Worm (Caenorhabditis elegans) whole organism, L3 larva: Measurements from ENCODE around the gene srj-52.

Source experiments
- R02D3.7 ChIP-seq: fragments of 150-350 bp; optimal IDR thresholded peaks from 2 replicates; lab custom pipeline; 2014; ENCODE audit warnings: missing biosample characterization, missing genetic modification characterization
- ZK546.5 ChIP-seq: sonication (generic microtip); optimal IDR thresholded peaks from 2 replicates; lab custom pipeline; 2017; ENCODE audit warnings: missing biosample characterization, missing genetic modification characterization
- aly-2 ChIP-seq: fragments of 150-350 bp; optimal IDR thresholded peaks from 2 replicates; lab custom pipeline; 2014; ENCODE audit warnings: missing biosample characterization, missing genetic modification characterization
- ceh-82 ChIP-seq: fragments of 150-350 bp; optimal IDR thresholded peaks from 2 replicates; lab custom pipeline; 2014; ENCODE audit warnings: missing biosample characterization, missing genetic modification characterization
- ceh-9 ChIP-seq: sonication (generic microtip); optimal IDR thresholded peaks from 2 replicates; lab custom pipeline; 2018; ENCODE audit warnings: missing biosample characterization, missing genetic modification characterization
- egl-5 ChIP-seq: fragments of 150-350 bp; optimal IDR thresholded peaks from 2 replicates; lab custom pipeline; 2017; ENCODE audit warnings: missing biosample characterization, missing genetic modification reagents, missing genetic modification characterization, inconsistent platforms
- elt-1 ChIP-seq: fragments of 150-350 bp; optimal IDR thresholded peaks from 2 replicates; lab custom pipeline; 2014; ENCODE audit warnings: missing biosample characterization, missing genetic modification characterization
- elt-2 ChIP-seq: sonication (generic microtip); optimal IDR thresholded peaks from 2 replicates; lab custom pipeline; 2016; ENCODE audit warnings: missing genetic modification reagents, mild to moderate bottlenecking, missing genetic modification characterization, missing compliant biosample characterization
- elt-3 ChIP-seq, 3 experiments: fragments of 150-350 bp in 1 of 3; sonication (generic microtip) in 2 of 3; optimal IDR thresholded peaks; 2 replicates in 2 of 3; 4 replicates in 1 of 3; lab custom pipeline; 2014 to 2017; ENCODE audit warnings: missing biosample characterization in 3 of 3, missing genetic modification characterization in 3 of 3
- fkh-10 ChIP-seq: sonication (generic microtip); optimal IDR thresholded peaks from 2 replicates; lab custom pipeline; 2017; ENCODE audit warnings: missing biosample characterization, missing genetic modification reagents, missing genetic modification characterization
- fkh-2 ChIP-seq: fragments of 150-350 bp; optimal IDR thresholded peaks from 2 replicates; lab custom pipeline; 2014; ENCODE audit warnings: missing biosample characterization, missing genetic modification reagents, missing genetic modification characterization
- hmg-11 ChIP-seq: sonication (generic microtip); optimal IDR thresholded peaks from 2 replicates; lab custom pipeline; 2016; ENCODE audit warnings: missing genetic modification characterization, missing compliant biosample characterization
- jun-1 ChIP-seq: fragments of 150-350 bp; optimal IDR thresholded peaks from 2 replicates; lab custom pipeline; 2014; ENCODE audit warnings: missing biosample characterization, missing genetic modification reagents, missing genetic modification characterization
- lsy-12 ChIP-seq: sonication (generic microtip); optimal IDR thresholded peaks from 2 replicates; lab custom pipeline; 2016; ENCODE audit warnings: mild to moderate bottlenecking, missing genetic modification characterization, missing compliant biosample characterization
- mml-1 ChIP-seq: fragments of 150-350 bp; sonication (generic microtip); optimal IDR thresholded peaks from 3 replicates; lab custom pipeline; 2014; ENCODE audit warnings: missing biosample characterization, missing genetic modification characterization
- nfya-1 ChIP-seq: sonication (generic microtip); optimal IDR thresholded peaks from 2 replicates; lab custom pipeline; 2017; ENCODE audit warnings: missing genetic modification characterization, mild to moderate bottlenecking, missing compliant biosample characterization, antibody characterized with exemption, moderate library complexity; ENCODE audit not compliant: insufficient read depth
- nhr-11 ChIP-seq: fragments of 150-350 bp; optimal IDR thresholded peaks from 2 replicates; lab custom pipeline; 2014; ENCODE audit warnings: missing biosample characterization, missing genetic modification characterization
- nhr-12 ChIP-seq: fragments of 150-350 bp; optimal IDR thresholded peaks from 2 replicates; lab custom pipeline; 2014; ENCODE audit warnings: missing biosample characterization, missing genetic modification characterization
- nhr-237 ChIP-seq: fragments of 150-350 bp; optimal IDR thresholded peaks from 2 replicates; lab custom pipeline; 2014; ENCODE audit warnings: missing biosample characterization, missing genetic modification characterization
- nhr-25 ChIP-seq: sonication (generic microtip); optimal IDR thresholded peaks from 2 replicates; lab custom pipeline; 2017; ENCODE audit warnings: missing biosample characterization, missing genetic modification characterization
- nhr-28 ChIP-seq: fragments of 150-350 bp; optimal IDR thresholded peaks from 2 replicates; lab custom pipeline; 2014; ENCODE audit warnings: missing biosample characterization, missing genetic modification characterization
- nhr-43 ChIP-seq: sonication (generic microtip); optimal IDR thresholded peaks from 2 replicates; lab custom pipeline; 2016; ENCODE audit warnings: mild to moderate bottlenecking, missing genetic modification characterization, missing compliant biosample characterization; ENCODE audit not compliant: poor library complexity, severe bottlenecking
- nhr-67 ChIP-seq: fragments of 150-350 bp; optimal IDR thresholded peaks from 2 replicates; lab custom pipeline; 2014; ENCODE audit warnings: missing biosample characterization, missing genetic modification characterization
- nhr-76 ChIP-seq: fragments of 150-350 bp; sonication (generic microtip); optimal IDR thresholded peaks from 5 replicates; lab custom pipeline; 2014; ENCODE audit warnings: missing biosample characterization, missing genetic modification characterization
- pha-4 ChIP-seq: fragments of 150-350 bp; optimal IDR thresholded peaks from 2 replicates; lab custom pipeline; 2014; ENCODE audit warnings: missing biosample characterization, missing genetic modification reagents, missing genetic modification characterization
- pqm-1 ChIP-seq: fragments of 150-350 bp; optimal IDR thresholded peaks from 2 replicates; lab custom pipeline; 2017; ENCODE audit warnings: missing biosample characterization, missing genetic modification characterization, inconsistent platforms
- sea-2 ChIP-seq: fragments of 150-350 bp; sonication (generic microtip); optimal IDR thresholded peaks from 4 replicates; lab custom pipeline; 2014; ENCODE audit warnings: missing biosample characterization, missing genetic modification reagents, missing genetic modification characterization
- skn-1 ChIP-seq: fragments of 150-350 bp; optimal IDR thresholded peaks from 2 replicates; lab custom pipeline; 2014; ENCODE audit warnings: missing biosample characterization, missing genetic modification characterization
- snpc-4 ChIP-seq: fragments of 150-350 bp; optimal IDR thresholded peaks from 2 replicates; lab custom pipeline; 2014; ENCODE audit warnings: missing biosample characterization, missing genetic modification characterization
- tbx-2 ChIP-seq: sonication (generic microtip); optimal IDR thresholded peaks from 2 replicates; lab custom pipeline; 2016; ENCODE audit warnings: mild to moderate bottlenecking, missing genetic modification characterization, missing compliant biosample characterization
- unc-62 ChIP-seq: fragments of 150-350 bp; sonication (generic microtip); optimal IDR thresholded peaks from 4 replicates; lab custom pipeline; 2014; ENCODE audit warnings: missing biosample characterization, missing genetic modification reagents, missing genetic modification characterization
- zag-1 ChIP-seq: fragments of 150-350 bp; optimal IDR thresholded peaks from 2 replicates; lab custom pipeline; 2014; ENCODE audit warnings: missing biosample characterization, missing genetic modification characterization
- ztf-11 ChIP-seq: fragments of 150-350 bp; optimal IDR thresholded peaks from 2 replicates; lab custom pipeline; 2014; ENCODE audit warnings: missing biosample characterization, missing genetic modification characterization
- ztf-4 ChIP-seq: fragments of 150-350 bp; optimal IDR thresholded peaks from 2 replicates; lab custom pipeline; 2014; ENCODE audit warnings: missing biosample characterization, missing genetic modification characterization

The srj-52 gene

ce11 chrV:708808-709207, 13.0 kb upstream of the srj-52 start, which contains the start of gene srbc-39:
TSS of gene srbc-39 (plus strand) at chrV:709108.
- TF ChIP-seq nfya-1 (tag; lab: Kevin White, UChicago) (no peak), nhr-76 (no peak), elt-1 (no peak), ceh-82 (tag; lab: Kevin White, UChicago) (no peak), ZK546.5 (no peak), R02D3.7 (tag; lab: Kevin White, UChicago) (no peak), snpc-4 (no peak), nhr-11 (no peak)

- TF ChIP-seq hmg-11 (tag; lab: Kevin White, UChicago) (no peak), aly-2 (tag; lab: Kevin White, UChicago) (no peak), nhr-28 (tag; lab: Kevin White, UChicago) (no peak), jun-1 (tag; lab: Kevin White, UChicago) (no peak), skn-1 (no peak), nhr-43 (tag; lab: Kevin White, UChicago) (no peak), sea-2 (GFP tag; lab: Kevin White, UChicago) (no peak), pqm-1 (tag; lab: Kevin White, UChicago) (no peak), unc-62 (GFP tag; lab: Kevin White, UChicago) (no peak), nhr-237 (tag; lab: Kevin White, UChicago) (no peak), fkh-10 (no peak), ztf-4 (tag; lab: Kevin White, UChicago) (no peak), elt-2 (tag; lab: Kevin White, UChicago) (no peak), ceh-9 (tag; lab: Kevin White, UChicago) (no peak), nhr-12 (tag; lab: Kevin White, UChicago) (no peak), ceh-82 (tag; lab: Kevin White, UChicago) (no peak), zag-1 (tag; lab: Kevin White, UChicago) (no peak), nhr-11 (no peak)
These were observed 11.1 kb upstream of the srj-52 start, which contains the start of gene srbc-38 for ce11 chrV:706918-707317. TSS of gene srbc-38 (plus strand) at chrV:707218.

ce11 chrV:702260-702659, 6.4 kb upstream of the srj-52 start, which contains the start of gene srbc-37:
TSS of gene srbc-37 (plus strand) at chrV:702560.
- TF ChIP-seq nhr-67 (tag; lab: Kevin White, UChicago) (no peak), R02D3.7 (tag; lab: Kevin White, UChicago) (no peak), lsy-12 (no peak), pha-4 (tag; lab: Kevin White, UChicago) (no peak), fkh-2 (no peak)

- TF ChIP-seq elt-3 (tag; optimal IDR thresholded peaks at IDR 0.05; lab: Kevin White, UChicago) (no peak), ztf-4 (tag; lab: Kevin White, UChicago) (no peak), tbx-2 (no peak), nhr-12 (tag; lab: Kevin White, UChicago) (no peak), hmg-11 (tag; lab: Kevin White, UChicago) (no peak), nfya-1 (tag; lab: Kevin White, UChicago) (no peak), ztf-11 (tag; lab: Kevin White, UChicago) (no peak), egl-5 (tag; lab: Kevin White, UChicago) (no peak), nhr-237 (tag; lab: Kevin White, UChicago) (no peak), lsy-12 (no peak), pha-4 (tag; lab: Kevin White, UChicago) (no peak), mml-1 (tag; lab: Kevin White, UChicago) (no peak), nhr-25 (tag; lab: Kevin White, UChicago) (no peak), fkh-2 (no peak), aly-2 (tag; lab: Kevin White, UChicago) (no peak), ZK546.5 (no peak), snpc-4 (no peak), skn-1 (no peak), zag-1 (tag; lab: Kevin White, UChicago) (no peak), nhr-76 (no peak)
- TF ChIP-seq, all 47 proteins: peak for 0
These were observed 3.8 kb upstream of the srj-52 start, which contains the start of the genes ugt-29 and srx-5 for ce11 chrV:699489-700129. TSS of gene ugt-29 (minus strand) at chrV:699589. TSS of gene srx-5 (plus strand) at chrV:700079.
